Fruit fly (Drosophila melanogaster) whole organism, embryonic: ENCODE measurements around the gene Fkbp59.

Experiments
- Antp ChIP-seq: fragments of 200-800 bp; sonication (Bioruptor generic); optimal IDR thresholded peaks from 3 replicates; lab custom pipeline; 2016; ENCODE audit warnings: missing biosample characterization, missing genetic modification characterization
- Atf6 ChIP-seq: fragments of 200-800 bp; sonication (Bioruptor generic); IDR thresholded peaks from 2 replicates; pipeline ENCODE4 v1.3.6; 2022; ENCODE audit warnings: missing biosample characterization, missing genetic modification characterization
- B-H2 ChIP-seq: fragments of 200-800 bp; sonication (Bioruptor generic); optimal IDR thresholded peaks from 2 replicates; lab custom pipeline; 2018; ENCODE audit warnings: missing biosample characterization, mild to moderate bottlenecking, missing genetic modification characterization
- CG11696 ChIP-seq: fragments of 200-800 bp; sonication (Bioruptor generic); IDR thresholded peaks from 2 replicates; pipeline ENCODE4 v1.3.6; 2022; ENCODE audit warnings: missing biosample characterization, missing genetic modification characterization
- CG11723 ChIP-seq: fragments of 200-800 bp; sonication (Bioruptor generic); optimal IDR thresholded peaks from 2 replicates; lab custom pipeline; 2017; ENCODE audit warnings: missing biosample characterization, mild to moderate bottlenecking, missing genetic modification characterization
- CG13624 ChIP-seq: fragments of 200-800 bp; sonication (Bioruptor generic); optimal IDR thresholded peaks from 2 replicates; lab custom pipeline; 2016; ENCODE audit warnings: missing biosample characterization, missing genetic modification characterization
- CG13894 ChIP-seq: fragments of 200-800 bp; sonication (Bioruptor generic); optimal IDR thresholded peaks from 3 replicates; lab custom pipeline; 2018; ENCODE audit warnings: missing biosample characterization, mild to moderate bottlenecking, missing genetic modification characterization, moderate library complexity
- CG1602 ChIP-seq: fragments of 200-800 bp; sonication (Bioruptor generic); optimal IDR thresholded peaks from 3 replicates; lab custom pipeline; 2016; ENCODE audit warnings: missing biosample characterization, missing genetic modification characterization
- CG16813 ChIP-seq: fragments of 200-800 bp; sonication (Bioruptor generic); IDR thresholded peaks from 3 replicates; pipeline ENCODE4 v1.3.6; 2022; ENCODE audit warnings: missing biosample characterization, missing genetic modification characterization; ENCODE audit not compliant: partially characterized antibody
- CG18011 ChIP-seq: fragments of 200-800 bp; sonication (Bioruptor generic); optimal IDR thresholded peaks from 2 replicates; lab custom pipeline; 2017; ENCODE audit warnings: missing biosample characterization, missing genetic modification characterization, mild to moderate bottlenecking, moderate library complexity, missing genotype
- CG32772 ChIP-seq: fragments of 200-800 bp; sonication (Bioruptor generic); IDR thresholded peaks from 2 replicates; pipeline ENCODE4 v1.3.6; 2022; ENCODE audit warnings: missing biosample characterization, missing genetic modification characterization
- CG3847 ChIP-seq: fragments of 200-800 bp; sonication (Bioruptor generic); IDR thresholded peaks from 2 replicates; pipeline ENCODE4 v1.3.6; 2022; ENCODE audit warnings: missing biosample characterization, missing genetic modification characterization
- CG4360 ChIP-seq: fragments of 200-800 bp; sonication (Bioruptor generic); IDR thresholded peaks from 2 replicates; pipeline ENCODE4 v1.3.6; 2022; ENCODE audit warnings: missing biosample characterization, missing genetic modification characterization
- CG5245 ChIP-seq: fragments of 200-800 bp; sonication (Bioruptor generic); optimal IDR thresholded peaks from 3 replicates; lab custom pipeline; 2016; ENCODE audit warnings: missing biosample characterization, missing genetic modification characterization
- CG6254 ChIP-seq: fragments of 200-800 bp; sonication (Bioruptor generic); optimal IDR thresholded peaks from 3 replicates; lab custom pipeline; 2017; ENCODE audit warnings: mild to moderate bottlenecking, missing biosample characterization, missing genetic modification reagents, missing genetic modification characterization
- CG8089 ChIP-seq: fragments of 200-800 bp; sonication (Bioruptor generic); optimal IDR thresholded peaks from 3 replicates; lab custom pipeline; 2016; ENCODE audit warnings: missing biosample characterization, missing genetic modification characterization
- D ChIP-seq, 2 experiments: fragments of 200-800 bp in 1 of 2; fragments of >200 bp in 1 of 2; sonication (Bioruptor generic) in 1 of 2; optimal IDR thresholded peaks; 2 replicates in 1 of 2; 3 replicates in 1 of 2; lab custom pipeline; 2017; ENCODE audit warnings: mild to moderate bottlenecking in 1 of 2, missing biosample characterization in 1 of 2, missing genetic modification characterization in 1 of 2, missing genetic modification reagents in 1 of 2
- Dad ChIP-seq: fragments of 200-800 bp; sonication (Bioruptor generic); optimal IDR thresholded peaks from 3 replicates; lab custom pipeline; 2016; ENCODE audit warnings: missing biosample characterization, missing genetic modification characterization
- Dip2 ChIP-seq: fragments of 200-800 bp; sonication (Bioruptor generic); IDR thresholded peaks from 2 replicates; pipeline ENCODE4 v1.3.6; 2022; ENCODE audit warnings: missing biosample characterization, missing genetic modification characterization
- Dref ChIP-seq: fragments of 200-800 bp; sonication (Bioruptor generic); IDR thresholded peaks from 2 replicates; pipeline ENCODE4 v1.3.6; 2022; ENCODE audit warnings: missing biosample characterization, missing genetic modification characterization
- HHEX ChIP-seq: fragments of 200-800 bp; sonication (Bioruptor generic); optimal IDR thresholded peaks from 3 replicates; lab custom pipeline; 2017; ENCODE audit warnings: missing biosample characterization, mild to moderate bottlenecking, missing genetic modification characterization, missing genetic modification reagents
- MBD-R2 ChIP-seq: fragments of 200-800 bp; sonication (Bioruptor generic); IDR thresholded peaks from 2 replicates; pipeline ENCODE4 v1.3.6; 2022; ENCODE audit warnings: missing biosample characterization, missing genetic modification characterization
- Med ChIP-seq: fragments of 200-800 bp; sonication (Bioruptor generic); peaks from one replicate; lab custom pipeline; 2016; ENCODE audit warnings: missing biosample characterization, missing genetic modification characterization, mild to moderate bottlenecking, inconsistent platforms, moderate library complexity
- Rfx ChIP-seq: fragments of 200-800 bp; sonication (Bioruptor generic); IDR thresholded peaks from 2 replicates; pipeline ENCODE4 v1.3.6; 2022; ENCODE audit warnings: missing biosample characterization, missing genetic modification characterization
- Sry-β ChIP-seq: fragments of 200-800 bp; sonication (Bioruptor generic); optimal IDR thresholded peaks from 2 replicates; lab custom pipeline; 2018; ENCODE audit warnings: missing biosample characterization, mild to moderate bottlenecking, missing genetic modification characterization, moderate library complexity
- bowl ChIP-seq: fragments of 200-800 bp; sonication (Bioruptor generic); IDR thresholded peaks from 2 replicates; pipeline ENCODE4 v1.3.6; 2022; ENCODE audit warnings: missing biosample characterization, missing genetic modification characterization
- cato ChIP-seq: fragments of 200-800 bp; sonication (Bioruptor generic); optimal IDR thresholded peaks from 2 replicates; lab custom pipeline; 2016; ENCODE audit warnings: missing biosample characterization, missing genetic modification characterization, borderline replicate concordance
- da ChIP-seq: fragments of 200-800 bp; sonication (Bioruptor generic); optimal IDR thresholded peaks from 2 replicates; lab custom pipeline; 2016; ENCODE audit warnings: missing biosample characterization, missing genetic modification characterization
- dimm ChIP-seq: fragments of 200-800 bp; sonication (Bioruptor generic); IDR thresholded peaks from 2 replicates; pipeline ENCODE4 v1.3.6; 2022; ENCODE audit warnings: missing biosample characterization, missing genetic modification characterization
- fd3F ChIP-seq: fragments of 200-800 bp; sonication (Bioruptor generic); optimal IDR thresholded peaks from 2 replicates; lab custom pipeline; 2018; ENCODE audit warnings: missing biosample characterization, mild to moderate bottlenecking, missing genetic modification characterization, moderate library complexity
- fru ChIP-seq: fragments of >200 bp; optimal IDR thresholded peaks from 2 replicates; lab custom pipeline; 2017
- gce ChIP-seq: fragments of 200-800 bp; sonication (Bioruptor generic); IDR thresholded peaks from 3 replicates; pipeline ENCODE4 v1.3.6; 2022; ENCODE audit warnings: missing biosample characterization, missing genetic modification characterization
- gcm ChIP-seq: fragments of 200-800 bp; sonication (Bioruptor generic); optimal IDR thresholded peaks from 2 replicates; lab custom pipeline; 2019; ENCODE audit warnings: missing biosample characterization, mild to moderate bottlenecking, missing genetic modification characterization, moderate library complexity
- gt ChIP-seq: fragments of 200-800 bp; sonication (Bioruptor generic); IDR thresholded peaks from 2 replicates; pipeline ENCODE4 v1.3.6; 2022; ENCODE audit warnings: missing biosample characterization, missing genetic modification characterization
- hb ChIP-seq: fragments of 200-800 bp; sonication (Bioruptor generic); IDR thresholded peaks from 3 replicates; pipeline ENCODE4 v1.3.6; 2022; ENCODE audit warnings: missing biosample characterization, missing genetic modification characterization; ENCODE audit not compliant: partially characterized antibody
- inv ChIP-seq: fragments of 200-800 bp; sonication (Bioruptor generic); IDR thresholded peaks from 2 replicates; pipeline ENCODE4 v1.3.6; 2022; ENCODE audit warnings: missing biosample characterization, missing genetic modification characterization; ENCODE audit not compliant: partially characterized antibody
- jing ChIP-seq: fragments of 200-800 bp; sonication (Bioruptor generic); optimal IDR thresholded peaks from 2 replicates; lab custom pipeline; 2018; ENCODE audit warnings: missing biosample characterization, mild to moderate bottlenecking, missing genetic modification characterization
- kay ChIP-seq: fragments of 200-800 bp; sonication (Bioruptor generic); optimal IDR thresholded peaks from 2 replicates; lab custom pipeline; 2016; ENCODE audit warnings: missing biosample characterization, missing genetic modification characterization
- nerfin-1 ChIP-seq: fragments of 200-800 bp; sonication (Bioruptor generic); optimal IDR thresholded peaks from 3 replicates; lab custom pipeline; 2019; ENCODE audit warnings: missing biosample characterization, mild to moderate bottlenecking, missing genetic modification characterization, moderate library complexity
- oc ChIP-seq: fragments of 200-800 bp; sonication (Bioruptor generic); optimal IDR thresholded peaks from 2 replicates; lab custom pipeline; 2018; ENCODE audit warnings: missing biosample characterization, mild to moderate bottlenecking, missing genetic modification characterization, moderate library complexity
- peb ChIP-seq: fragments of 200-800 bp; sonication (Bioruptor generic); IDR thresholded peaks from 2 replicates; pipeline ENCODE4 v1.3.6; 2022; ENCODE audit warnings: missing biosample characterization, missing genetic modification characterization
- psq ChIP-seq: fragments of 200-800 bp; sonication (Bioruptor generic); optimal IDR thresholded peaks from 2 replicates; lab custom pipeline; 2017; ENCODE audit warnings: missing biosample characterization, missing genetic modification characterization
- ranshi ChIP-seq: fragments of 200-800 bp; sonication (Bioruptor generic); IDR thresholded peaks from 2 replicates; pipeline ENCODE4 v1.3.6; 2022; ENCODE audit warnings: missing biosample characterization, missing genetic modification characterization
- sens-2 ChIP-seq: fragments of 200-800 bp; sonication (Bioruptor generic); IDR thresholded peaks from 2 replicates; pipeline ENCODE4 v1.3.6; 2022; ENCODE audit warnings: missing biosample characterization, missing genetic modification characterization
- sug ChIP-seq: fragments of 200-800 bp; optimal IDR thresholded peaks from 2 replicates; lab custom pipeline; 2019; ENCODE audit warnings: missing biosample characterization, mild to moderate bottlenecking, missing genetic modification characterization, moderate library complexity
- tgo ChIP-seq: fragments of 200-800 bp; sonication (Bioruptor generic); IDR thresholded peaks from 3 replicates; pipeline ENCODE4 v1.3.6; 2022; ENCODE audit warnings: missing biosample characterization, missing genetic modification characterization
- wor ChIP-seq: fragments of 200-800 bp; sonication (Bioruptor generic); IDR thresholded peaks from 2 replicates; pipeline ENCODE4 v1.3.6; 2022; ENCODE audit warnings: missing biosample characterization, missing genetic modification characterization
- z ChIP-seq: fragments of 200-800 bp; sonication (Bioruptor generic); IDR thresholded peaks from 3 replicates; pipeline ENCODE4 v1.3.6; 2022; ENCODE audit warnings: missing biosample characterization, missing genetic modification characterization
- zfh1 ChIP-seq: fragments of 200-800 bp; sonication (Bioruptor generic); IDR thresholded peaks from 3 replicates; pipeline ENCODE4 v1.3.6; 2022; ENCODE audit warnings: missing biosample characterization, missing genetic modification characterization

The Fkbp59 gene

dm6 chr2L:9915011-9915850 lies 27.4 kb downstream of the Fkbp59 start, which contains the start of gene yip2 (continued):
- TF ChIP-seq da (GFP tag; lab: Kevin White, UChicago) (no peak), z (GFP tag; lab: Robert Waterston, UW) (no peak), Rfx (GFP tag; lab: Robert Waterston, UW) (peak; percentile 81), CG5245 (GFP tag; lab: Kevin White, UChicago) (no peak), CG1602 (GFP tag; lab: Kevin White, UChicago) (no peak), hb (no peak), nerfin-1 (tag; lab: Kevin White, UChicago) (peak; percentile 3), Atf6 (GFP tag; lab: Robert Waterston, UW) (peak; percentile 78), psq (GFP tag; lab: Kevin White, UChicago) (no peak), Sry-β (GFP tag; lab: Kevin White, UChicago) (no peak), MBD-R2 (GFP tag; lab: Robert Waterston, UW) (peak; percentile 32; the same call in 1 of the 2 replicates), CG8089 (GFP tag; lab: Kevin White, UChicago) (no peak), CG11723 (peak; percentile 33), gce (peak; percentile 64; the same call in 1 of the 3 replicates), Antp (GFP tag; lab: Kevin White, UChicago) (peak; percentile 55), Med (peak; percentile 94), CG3847 (GFP tag; lab: Robert Waterston, UW) (peak; percentile 42; the same call in 1 of the 2 replicates), CG13624 (peak; percentile 37), bowl (GFP tag; lab: Robert Waterston, UW) (no peak; the same call in 1 of the 2 replicates), D (optimal IDR thresholded peaks at IDR 0.05; lab: Kevin White, UChicago) (no peak), D (GFP tag; optimal IDR thresholded peaks at IDR 0.05; lab: Kevin White, UChicago) (no peak), gt (GFP tag; lab: Robert Waterston, UW) (no peak), gcm (GFP tag; lab: Kevin White, UChicago) (peak; percentile 57), CG13894 (peak; percentile 65), ranshi (GFP tag; lab: Robert Waterston, UW) (peak; percentile 56; the same call in 1 of the 2 replicates), CG18011 (GFP tag; lab: Kevin White, UChicago) (peak; percentile 41), CG16813 (GFP tag; lab: Robert Waterston, UW) (no peak), peb (no peak; the same call in 1 of the 2 replicates), sens-2 (GFP tag; lab: Robert Waterston, UW) (peak; percentile 45; the same call in 1 of the 2 replicates), CG32772 (GFP tag; lab: Robert Waterston, UW) (no peak), HHEX (peak; percentile 43), fru (no peak), Dip2 (GFP tag; lab: Robert Waterston, UW) (no peak), CG6254 (GFP tag; lab: Kevin White, UChicago) (peak; percentile 59), oc (peak; percentile 40), wor (GFP tag; lab: Robert Waterston, UW) (no peak), tgo (GFP tag; lab: Robert Waterston, UW) (peak; percentile 75), Dad (peak; percentile 12), jing (GFP tag; lab: Kevin White, UChicago) (no peak), dimm (GFP tag; lab: Robert Waterston, UW) (no peak; the same call in 1 of the 2 replicates), zfh1 (peak; percentile 72), CG11696 (GFP tag; lab: Robert Waterston, UW) (peak; percentile 32; the same call in 1 of the 2 replicates), kay (peak; percentile 74), cato (GFP tag; lab: Kevin White, UChicago) (no peak), Dref (GFP tag; lab: Robert Waterston, UW) (no peak; the same call in 1 of the 2 replicates), inv (GFP tag; lab: Robert Waterston, UW) (no peak), CG4360 (GFP tag; lab: Robert Waterston, UW) (no peak), sug (tag; lab: Kevin White, UChicago) (peak; percentile 95), B-H2 (peak; percentile 66), fd3F (GFP tag; lab: Kevin White, UChicago) (peak; percentile 41)
